Worm (Caenorhabditis elegans): Measurements from ENCODE around the gene syx-5.

DNA sequence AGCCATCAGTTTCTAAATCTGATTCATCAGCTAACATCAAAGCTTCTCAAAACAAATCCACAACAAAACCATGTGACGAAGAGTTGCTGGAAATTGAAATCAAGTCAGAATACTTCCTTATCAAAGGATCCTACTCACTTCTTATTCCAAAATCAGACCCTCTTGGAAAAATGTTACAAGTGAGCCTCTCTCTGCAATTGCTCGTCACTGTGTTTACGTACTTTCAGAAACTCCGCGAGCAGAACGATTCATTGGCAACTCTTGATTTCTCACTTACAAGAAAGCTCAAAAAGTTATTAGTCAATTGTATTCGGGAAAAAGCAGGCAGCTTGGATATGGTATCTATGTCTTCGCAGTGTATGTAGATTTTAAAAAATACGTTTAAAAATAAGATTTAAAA lies 13.2 kb upstream of the syx-5 start:
- TF ChIP-seq blmp-1 (tag; optimal IDR thresholded peaks at IDR 0.05) (no peak), ztf-11 (tag; optimal IDR thresholded peaks at IDR 0.05) (no peak), ztf-4 (tag; optimal IDR thresholded peaks at IDR 0.05) (no peak), fkh-10 (GFP tag; optimal IDR thresholded peaks at IDR 0.05) (no peak), vab-15 (tag; optimal IDR thresholded peaks at IDR 0.05) (no peak), nhr-11 (tag; optimal IDR thresholded peaks at IDR 0.05) (no peak), irx-1 (tag; optimal IDR thresholded peaks at IDR 0.05) (no peak), mep-1 (tag; optimal IDR thresholded peaks at IDR 0.05) (no peak), nhr-47 (tag; optimal IDR thresholded peaks at IDR 0.05) (no peak)

Measured in whole organism, L1 larva.